Worm (Caenorhabditis elegans) whole organism, young adult: ENCODE results near the gene F23B2.7.

ENCODE experiments used
- B0019.2 ChIP-seq: fragments of 200-800 bp; sonication (Bioruptor generic); conservative IDR thresholded peaks from 2 replicates; pipeline ENCODE4 v1.3.6; 2022; ENCODE audit warnings: missing genetic modification reagents, missing genetic modification characterization, missing compliant biosample characterization
- B0336.3 ChIP-seq: fragments of 200-800 bp; sonication (Bioruptor generic); IDR thresholded peaks from 2 replicates; pipeline ENCODE4 v1.3.6; 2022; ENCODE audit warnings: missing genetic modification characterization, missing compliant biosample characterization
- D2030.7 ChIP-seq: fragments of 200-800 bp; sonication (Bioruptor generic); IDR thresholded peaks from 2 replicates; pipeline ENCODE4 v1.3.6; 2022; ENCODE audit warnings: missing genetic modification reagents, missing genetic modification characterization, missing compliant biosample characterization
- F22D6.2 ChIP-seq: sonication (generic microtip); optimal IDR thresholded peaks from 2 replicates; lab custom pipeline; 2016; ENCODE audit warnings: mild to moderate bottlenecking, missing genetic modification characterization, missing compliant biosample characterization
- F39B2.1 ChIP-seq: fragments of 200-800 bp; sonication (Bioruptor generic); IDR thresholded peaks from 2 replicates; pipeline ENCODE4 v1.3.6; 2022; ENCODE audit warnings: missing genetic modification reagents, missing genetic modification characterization, missing compliant biosample characterization
- F55B11.4 ChIP-seq: sonication (generic microtip); optimal IDR thresholded peaks from 2 replicates; lab custom pipeline; 2016; ENCODE audit warnings: missing compliant biosample characterization, missing genetic modification characterization, borderline replicate concordance; ENCODE audit not compliant: insufficient read depth
- Y79H2A.3 ChIP-seq: fragments of 200-800 bp; sonication (Bioruptor generic); conservative IDR thresholded peaks from 2 replicates; pipeline ENCODE4 v1.3.6; 2022; ENCODE audit warnings: missing genetic modification reagents, missing genetic modification characterization, missing compliant biosample characterization
- ZK185.1 ChIP-seq: sonication (generic microtip); optimal IDR thresholded peaks from 2 replicates; lab custom pipeline; 2016; ENCODE audit warnings: mild to moderate bottlenecking, missing genetic modification characterization, missing compliant biosample characterization; ENCODE audit not compliant: poor library complexity, severe bottlenecking
- aptf-2 ChIP-seq: fragments of 200-800 bp; sonication (Bioruptor generic); conservative IDR thresholded peaks from 2 replicates; pipeline ENCODE4 v1.3.6; 2022; ENCODE audit warnings: missing genetic modification reagents, missing genetic modification characterization, missing compliant biosample characterization
- bed-1 ChIP-seq: fragments of 200-800 bp; sonication (Bioruptor generic); IDR thresholded peaks from 2 replicates; pipeline ENCODE4 v1.3.6; 2022; ENCODE audit warnings: missing genetic modification reagents, missing genetic modification characterization, missing compliant biosample characterization
- cebp-1 ChIP-seq, 2 experiments: fragments of 200-800 bp in 1 of 2; sonication (Bioruptor generic) in 1 of 2; sonication (generic microtip) in 1 of 2; IDR thresholded peaks in 1 of 2; optimal IDR thresholded peaks in 1 of 2; 2 replicates each; pipeline versions ENCODE4 v1.3.6 to Lab custom; 2017 to 2022; ENCODE audit warnings: missing compliant biosample characterization in 2 of 2, missing genetic modification characterization in 2 of 2, mild to moderate bottlenecking in 1 of 2, missing genetic modification reagents in 1 of 2, moderate library complexity in 1 of 2
- ceh-40 ChIP-seq: fragments of 200-800 bp; sonication (Bioruptor generic); IDR thresholded peaks from 2 replicates; pipeline ENCODE4 v1.3.6; 2022; ENCODE audit warnings: missing genetic modification characterization, missing compliant biosample characterization
- ceh-79 ChIP-seq: sonication (generic microtip); optimal IDR thresholded peaks from 2 replicates; lab custom pipeline; 2017; ENCODE audit warnings: mild to moderate bottlenecking, missing genetic modification characterization, missing compliant biosample characterization
- ceh-91 ChIP-seq: fragments of 200-800 bp; sonication (Bioruptor generic); IDR thresholded peaks from 2 replicates; pipeline ENCODE4 v1.3.6; 2022; ENCODE audit warnings: missing genetic modification reagents, missing genetic modification characterization, missing compliant biosample characterization
- dox-1 ChIP-seq: fragments of 200-800 bp; sonication (Bioruptor generic); IDR thresholded peaks from 2 replicates; pipeline ENCODE4 v1.3.6; 2022; ENCODE audit warnings: missing genetic modification reagents, missing genetic modification characterization, missing compliant biosample characterization
- dpl-1 ChIP-seq: fragments of 150-350 bp; optimal IDR thresholded peaks from 2 replicates; lab custom pipeline; 2014; ENCODE audit warnings: missing biosample characterization, missing genetic modification reagents, missing genetic modification characterization
- efl-1 ChIP-seq: fragments of 150-350 bp; optimal IDR thresholded peaks from 2 replicates; lab custom pipeline; 2014; ENCODE audit warnings: missing biosample characterization, missing genetic modification reagents, missing genetic modification characterization
- egrh-3 ChIP-seq: fragments of 200-800 bp; sonication (Bioruptor generic); IDR thresholded peaks from 2 replicates; pipeline ENCODE4 v1.3.6; 2022; ENCODE audit warnings: missing genetic modification reagents, missing genetic modification characterization, missing compliant biosample characterization
- gei-17 ChIP-seq: fragments of 200-800 bp; sonication (Bioruptor generic); optimal IDR thresholded peaks from 2 replicates; lab custom pipeline; 2018; ENCODE audit warnings: mild to moderate bottlenecking, missing genetic modification characterization, missing compliant biosample characterization
- him-1 ChIP-seq: sonication (generic microtip); optimal IDR thresholded peaks from 2 replicates; lab custom pipeline; 2016; ENCODE audit warnings: missing genotype, missing genetic modification reagents, missing genetic modification characterization, missing compliant biosample characterization
- hlh-12 ChIP-seq: sonication (generic microtip); optimal IDR thresholded peaks from 2 replicates; lab custom pipeline; 2016; ENCODE audit warnings: missing genetic modification characterization, missing compliant biosample characterization
- hmg-1.2 ChIP-seq: fragments of 200-800 bp; sonication (Bioruptor generic); IDR thresholded peaks from 2 replicates; pipeline ENCODE4 v1.3.6; 2022; ENCODE audit warnings: missing genetic modification reagents, missing genetic modification characterization, missing compliant biosample characterization
- hmg-20 ChIP-seq: fragments of 200-800 bp; sonication (Bioruptor generic); IDR thresholded peaks from 2 replicates; pipeline ENCODE4 v1.3.6; 2022; ENCODE audit warnings: missing genetic modification reagents, missing genetic modification characterization, missing compliant biosample characterization
- hrde-1 ChIP-seq: sonication (generic microtip); optimal IDR thresholded peaks from 2 replicates; lab custom pipeline; 2016; ENCODE audit warnings: missing genetic modification characterization, mild to moderate bottlenecking, missing compliant biosample characterization, moderate library complexity, missing genotype, missing genetic modification reagents, borderline replicate concordance
- let-607 ChIP-seq, 2 experiments: fragments of 200-800 bp in 1 of 2; sonication (Bioruptor generic) in 1 of 2; sonication (generic microtip) in 1 of 2; optimal IDR thresholded peaks; 2 replicates each; lab custom pipeline; 2016 to 2018; ENCODE audit warnings: mild to moderate bottlenecking in 2 of 2, missing compliant biosample characterization in 2 of 2, missing genetic modification characterization in 2 of 2, moderate library complexity in 2 of 2, missing genotype in 1 of 2
- lin-54 ChIP-seq: fragments of 200-800 bp; sonication (Bioruptor generic); optimal IDR thresholded peaks from 2 replicates; lab custom pipeline; 2018; ENCODE audit warnings: mild to moderate bottlenecking, missing genetic modification characterization, missing compliant biosample characterization
- lir-1 ChIP-seq: fragments of 200-800 bp; sonication (Bioruptor generic); conservative IDR thresholded peaks from 2 replicates; pipeline ENCODE4 v1.3.6; 2022; ENCODE audit warnings: missing genetic modification reagents, missing genetic modification characterization, missing compliant biosample characterization
- lsl-1 ChIP-seq: fragments of 200-800 bp; sonication (Bioruptor generic); optimal IDR thresholded peaks from 2 replicates; lab custom pipeline; 2018; ENCODE audit warnings: mild to moderate bottlenecking, missing genetic modification characterization, moderate library complexity, missing compliant biosample characterization
- lsy-27 ChIP-seq: sonication (generic microtip); optimal IDR thresholded peaks from 2 replicates; lab custom pipeline; 2017; ENCODE audit warnings: missing genetic modification characterization, mild to moderate bottlenecking, missing compliant biosample characterization, antibody characterized with exemption, missing genotype, borderline replicate concordance; ENCODE audit not compliant: insufficient read depth
- madf-6 ChIP-seq: fragments of 200-800 bp; sonication (Bioruptor generic); IDR thresholded peaks from 2 replicates; pipeline ENCODE4 v1.3.6; 2022; ENCODE audit warnings: missing genetic modification reagents, missing genetic modification characterization, missing compliant biosample characterization
- mcd-1 ChIP-seq: fragments of 200-800 bp; sonication (Bioruptor generic); IDR thresholded peaks from 2 replicates; pipeline ENCODE4 v1.3.6; 2022; ENCODE audit warnings: missing genetic modification reagents, missing genetic modification characterization, missing compliant biosample characterization
- nfyb-1 ChIP-seq: fragments of 200-800 bp; sonication (Bioruptor generic); IDR thresholded peaks from 2 replicates; pipeline ENCODE4 v1.3.6; 2022; ENCODE audit warnings: missing genetic modification reagents, missing genetic modification characterization, missing compliant biosample characterization
- nhr-179 ChIP-seq: sonication (generic microtip); optimal IDR thresholded peaks from 2 replicates; lab custom pipeline; 2016; ENCODE audit warnings: mild to moderate bottlenecking, missing genetic modification characterization, missing compliant biosample characterization
- nhr-80 ChIP-seq: sonication (generic microtip); optimal IDR thresholded peaks from 2 replicates; lab custom pipeline; 2016; ENCODE audit warnings: missing genetic modification characterization, missing compliant biosample characterization
- rcor-1 ChIP-seq: fragments of 200-800 bp; sonication (Bioruptor generic); IDR thresholded peaks from 2 replicates; pipeline ENCODE4 v1.3.6; 2022; ENCODE audit warnings: missing genetic modification reagents, missing genetic modification characterization, missing compliant biosample characterization
- rpc-1 ChIP-seq, 2 experiments: fragments of 150-350 bp in 1 of 2; sonication (generic microtip) in 1 of 2; optimal IDR thresholded peaks; 2 replicates each; lab custom pipeline; 2014 to 2018; ENCODE audit warnings: missing biosample characterization in 1 of 2, missing genetic modification characterization in 1 of 2, missing genetic modification reagents in 1 of 2, missing genotype in 1 of 2
- sea-2 ChIP-seq: fragments of 200-800 bp; sonication (Bioruptor generic); IDR thresholded peaks from 2 replicates; pipeline ENCODE4 v1.3.6; 2022; ENCODE audit warnings: missing genetic modification characterization, missing compliant biosample characterization
- snpc-1.3 ChIP-seq: sonication (generic microtip); optimal IDR thresholded peaks from 2 replicates; lab custom pipeline; 2017; ENCODE audit warnings: missing genetic modification characterization, mild to moderate bottlenecking, missing compliant biosample characterization, antibody characterized with exemption, moderate library complexity, missing genotype, missing genetic modification reagents; ENCODE audit not compliant: insufficient read depth
- snpc-4 ChIP-seq, 5 experiments: fragments of 150-350 bp in 1 of 5; sonication (generic microtip) in 4 of 5; optimal IDR thresholded peaks; 2 replicates each; lab custom pipeline; 2014 to 2018; ENCODE audit warnings: missing genetic modification characterization in 5 of 5, missing biosample characterization in 3 of 5, antibody characterized with exemption in 2 of 5, mild to moderate bottlenecking in 2 of 5, missing compliant biosample characterization in 2 of 5, missing genotype in 2 of 5, moderate library complexity in 2 of 5, missing genetic modification reagents in 1 of 5
- somi-1 ChIP-seq: fragments of 200-800 bp; sonication (Bioruptor generic); optimal IDR thresholded peaks from 2 replicates; lab custom pipeline; 2018; ENCODE audit warnings: mild to moderate bottlenecking, missing genetic modification characterization, missing compliant biosample characterization
- zfh-2 ChIP-seq: fragments of 200-800 bp; sonication (Bioruptor generic); conservative IDR thresholded peaks from 2 replicates; pipeline ENCODE4 v1.3.6; 2022; ENCODE audit warnings: missing genetic modification reagents, missing genetic modification characterization, missing compliant biosample characterization
- ztf-22 ChIP-seq: fragments of 200-800 bp; sonication (Bioruptor generic); optimal IDR thresholded peaks from 2 replicates; lab custom pipeline; 2018; ENCODE audit warnings: mild to moderate bottlenecking, missing genetic modification characterization, moderate library complexity, missing compliant biosample characterization

The F23B2.7 gene

DNA sequence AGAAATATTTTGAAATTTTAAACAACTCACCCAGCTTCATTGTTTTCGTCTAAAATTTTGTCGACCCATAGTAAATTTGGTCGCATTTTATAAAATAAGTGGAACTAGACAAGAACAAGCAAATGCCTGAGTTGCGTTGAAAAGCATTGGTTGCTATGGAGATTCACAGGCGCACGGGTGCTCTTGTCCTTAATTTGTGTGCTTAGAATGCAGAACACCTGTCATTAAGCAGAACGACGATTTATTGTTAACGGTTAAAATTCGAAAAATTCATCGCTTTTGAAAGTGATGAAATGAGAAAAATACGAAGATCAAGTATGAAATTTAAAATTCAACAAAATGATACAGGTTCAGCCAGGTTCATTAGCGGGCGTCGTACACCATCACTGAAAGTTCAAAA, 4.2 kb upstream of the F23B2.7 start, which contains the start of gene daf-10:
daf-10 (minus strand) TSS at position 101 of the 400 bp plus-strand sequence.
- TF ChIP-seq lsl-1 (GFP tag; lab: Kevin White, UChicago) (no peak), hmg-1.2 (GFP tag; lab: Robert Waterston, UW) (no peak), nhr-80 (tag; lab: Kevin White, UChicago) (no peak), F22D6.2 (tag; lab: Kevin White, UChicago) (no peak), bed-1 (GFP tag; lab: Robert Waterston, UW) (no peak), aptf-2 (GFP tag; lab: Robert Waterston, UW) (no peak), ZK185.1 (tag; lab: Kevin White, UChicago) (no peak), lsy-27 (tag; lab: Kevin White, UChicago) (no peak), gei-17 (GFP tag; lab: Kevin White, UChicago) (no peak), hmg-20 (GFP tag; lab: Robert Waterston, UW) (no peak), dpl-1 (no peak), zfh-2 (GFP tag; lab: Robert Waterston, UW) (no peak), nfyb-1 (GFP tag; lab: Robert Waterston, UW) (no peak), somi-1 (GFP tag; lab: Kevin White, UChicago) (no peak), snpc-4 (GFP tag; optimal IDR thresholded peaks at IDR 0.05; lab: Kevin White, UChicago) (no peak), snpc-4 (tag; optimal IDR thresholded peaks at IDR 0.05; lab: Kevin White, UChicago) (no peak), ztf-22 (GFP tag; lab: Kevin White, UChicago) (no peak), rpc-1 (optimal IDR thresholded peaks at IDR 0.05; lab: Kevin White, UChicago) (no peak), rpc-1 (tag; optimal IDR thresholded peaks at IDR 0.05; lab: Kevin White, UChicago) (no peak), ceh-40 (no peak), F39B2.1 (GFP tag; lab: Robert Waterston, UW) (no peak)
- TF ChIP-seq, all 124 proteins: peak for 0

DNA sequence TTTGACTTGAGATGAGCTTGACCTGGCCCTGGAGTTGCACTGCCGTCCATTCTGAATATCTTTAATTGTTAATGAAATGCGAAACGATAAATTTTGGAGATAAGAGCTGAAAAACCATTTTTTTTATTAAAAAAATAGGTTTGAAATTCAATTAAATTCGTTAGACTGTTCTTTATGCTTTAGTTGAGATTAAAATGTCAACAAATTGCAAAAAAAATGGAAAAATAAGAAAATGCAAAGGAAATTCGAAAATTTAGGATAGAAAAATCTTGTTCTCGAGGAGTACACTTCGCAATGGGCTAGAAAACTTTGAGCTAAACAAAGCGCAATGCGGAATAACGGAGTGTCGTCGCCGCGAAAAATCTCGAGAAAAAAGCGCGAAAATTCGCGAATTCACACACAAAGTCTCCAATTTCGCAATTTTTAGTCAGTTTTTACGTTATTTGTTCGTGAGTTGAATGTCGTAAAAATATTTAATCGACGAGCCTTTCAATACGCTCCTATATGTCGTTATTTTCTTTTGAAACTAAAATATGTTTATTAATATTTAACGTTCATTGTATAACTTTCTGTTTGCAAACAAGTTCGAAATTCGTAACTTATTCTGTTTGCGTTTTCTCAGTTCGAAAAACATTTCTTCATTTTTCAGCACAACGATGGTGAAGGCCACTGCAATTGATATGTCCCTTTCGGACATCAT, 3.3 kb upstream of the F23B2.7 start, which contains the start of the genes rpb-12 and aly-2:
rpb-12 (minus strand) TSS at position 51 of the 700 bp plus-strand sequence.
aly-2 (plus strand) TSS at position 650 of the 700 bp plus-strand sequence.
- TF ChIP-seq egrh-3 (GFP tag; lab: Robert Waterston, UW) = no peak
- TF ChIP-seq hrde-1 (tag; lab: Kevin White, UChicago) = no peak
- peak; percentile 50 for TF ChIP-seq snpc-1.3 (tag; lab: Kevin White, UChicago)
- no peak for TF ChIP-seq ceh-79 (tag; lab: Kevin White, UChicago)
- peak; percentile 91 for TF ChIP-seq D2030.7 (GFP tag; lab: Robert Waterston, UW)
- peak; percentile 82 for TF ChIP-seq rcor-1 (GFP tag; lab: Robert Waterston, UW)
- peak; percentile 82 for TF ChIP-seq cebp-1 (GFP tag; IDR thresholded peaks at IDR 0.05; lab: Robert Waterston, UW)
- TF ChIP-seq cebp-1 (tag; optimal IDR thresholded peaks at IDR 0.05; lab: Kevin White, UChicago) = peak; percentile 93
- TF ChIP-seq lsl-1 (GFP tag; lab: Kevin White, UChicago) = peak; percentile 68
- peak; percentile 88 for TF ChIP-seq ceh-91
- peak; percentile 92 for TF ChIP-seq dox-1 (GFP tag; lab: Robert Waterston, UW)
- peak; percentile 81 for TF ChIP-seq lin-54
- TF ChIP-seq him-1 = peak; percentile 75
- TF ChIP-seq efl-1 (GFP tag; lab: Kevin White, UChicago) = peak; percentile 95
- TF ChIP-seq lir-1 (GFP tag; lab: Robert Waterston, UW) = peak; percentile 65; the same call in 1 of the 2 replicates
- TF ChIP-seq snpc-4 (GFP tag; optimal IDR thresholded peaks at IDR 0.05; lab: Kevin White, UChicago) = peak; percentile 79
- peak; percentile 61 to 80 (median 64) for TF ChIP-seq snpc-4 (tag; optimal IDR thresholded peaks at IDR 0.05; lab: Kevin White, UChicago)
- TF ChIP-seq Y79H2A.3 (GFP tag; lab: Robert Waterston, UW) = 0 out of 2 replicates have a peak, but pooled peaks have one; percentile 23
- TF ChIP-seq B0336.3 (GFP tag; lab: Robert Waterston, UW) = peak; percentile 74
- TF ChIP-seq gei-17 (GFP tag; lab: Kevin White, UChicago) = no peak
- peak; percentile 88 for TF ChIP-seq dpl-1
- TF ChIP-seq F55B11.4 (tag; lab: Kevin White, UChicago) = no peak
- TF ChIP-seq let-607 (tag; optimal IDR thresholded peaks at IDR 0.05; lab: Kevin White, UChicago) = no peak
- peak; percentile 97 for TF ChIP-seq madf-6 (GFP tag; lab: Robert Waterston, UW)
- no peak for TF ChIP-seq sea-2 (GFP tag; lab: Robert Waterston, UW)
- TF ChIP-seq hlh-12 (tag; lab: Kevin White, UChicago) = no peak
- TF ChIP-seq nhr-179 (tag; lab: Kevin White, UChicago) = no peak
- peak; percentile 66 for TF ChIP-seq mcd-1
- peak; percentile 59 for TF ChIP-seq hmg-1.2 (GFP tag; lab: Robert Waterston, UW)
- TF ChIP-seq B0019.2 = peak; percentile 78
